Worm (Caenorhabditis elegans) whole organism, L3 larva: ENCODE results near the gene C47E8.3.

Source experiments
- nfya-1 ChIP-seq: sonication (generic microtip); optimal IDR thresholded peaks from 2 replicates; lab custom pipeline; 2017; ENCODE audit warnings: missing genetic modification characterization, mild to moderate bottlenecking, missing compliant biosample characterization, antibody characterized with exemption, moderate library complexity; ENCODE audit not compliant: insufficient read depth
- nhr-25 ChIP-seq: sonication (generic microtip); optimal IDR thresholded peaks from 2 replicates; lab custom pipeline; 2017; ENCODE audit warnings: missing biosample characterization, missing genetic modification characterization
- nhr-28 ChIP-seq: fragments of 150-350 bp; optimal IDR thresholded peaks from 2 replicates; lab custom pipeline; 2014; ENCODE audit warnings: missing biosample characterization, missing genetic modification characterization
- snpc-4 ChIP-seq: fragments of 150-350 bp; optimal IDR thresholded peaks from 2 replicates; lab custom pipeline; 2014; ENCODE audit warnings: missing biosample characterization, missing genetic modification characterization
- unc-39 ChIP-seq: sonication (generic microtip); optimal IDR thresholded peaks from 4 replicates; lab custom pipeline; 2017; ENCODE audit warnings: missing biosample characterization, missing genetic modification characterization
- unc-62 ChIP-seq: fragments of 150-350 bp; sonication (generic microtip); optimal IDR thresholded peaks from 4 replicates; lab custom pipeline; 2014; ENCODE audit warnings: missing biosample characterization, missing genetic modification reagents, missing genetic modification characterization

- no peak for TF ChIP-seq nhr-28 (tag; lab: Kevin White, UChicago)
- TF ChIP-seq snpc-4 (tag; lab: Kevin White, UChicago): no peak
- no peak for TF ChIP-seq unc-62 (GFP tag; lab: Kevin White, UChicago)
- TF ChIP-seq nfya-1 (tag; lab: Kevin White, UChicago): peak; percentile 6
- no peak for TF ChIP-seq nhr-25 (tag; lab: Kevin White, UChicago)
- no peak for TF ChIP-seq unc-39 (tag; lab: Kevin White, UChicago)
Observed at ce11 chrV:14649929-14650328, 30.2 kb upstream of the C47E8.3 start.
